Fruit fly (Drosophila melanogaster): ENCODE data around the gene CG13857.

The CG13857 gene

dm6 chr3R:22400246-22400645, 6.3 kb upstream of the CG13857 start (continued):
- TF ChIP-seq CG18619 (GFP tag; optimal IDR thresholded peaks at IDR 0.05) (no peak), fd3F (GFP tag; optimal IDR thresholded peaks at IDR 0.05) (peak; percentile 28), CG10462 (GFP tag; optimal IDR thresholded peaks at IDR 0.05) (no peak), usp (GFP tag; optimal IDR thresholded peaks at IDR 0.05) (no peak), Fer2 (tag; optimal IDR thresholded peaks at IDR 0.05) (no peak), Lim3 (GFP tag; IDR thresholded peaks at IDR 0.05) (no peak), wor (GFP tag; IDR thresholded peaks at IDR 0.05) (no peak), bsh (GFP tag; optimal IDR thresholded peaks at IDR 0.05) (peak; percentile 14 to 58), Chrac-16 (GFP tag; optimal IDR thresholded peaks at IDR 0.05) (no peak), sqz (GFP tag; optimal IDR thresholded peaks at IDR 0.05) (no peak), CG8089 (GFP tag; optimal IDR thresholded peaks at IDR 0.05) (no peak), dmrt99B (tag; optimal IDR thresholded peaks at IDR 0.05) (no peak), CG10366 (GFP tag; IDR thresholded peaks at IDR 0.05) (no peak), CG8290 (GFP tag; optimal IDR thresholded peaks at IDR 0.05) (no peak), CG8290 (tag; optimal IDR thresholded peaks at IDR 0.05) (no peak), wdn (GFP tag; IDR thresholded peaks at IDR 0.05) (no peak), bowl (GFP tag; IDR thresholded peaks at IDR 0.05) (no peak), Spps (tag; optimal IDR thresholded peaks at IDR 0.05) (no peak), CG13296 (GFP tag; optimal IDR thresholded peaks at IDR 0.05) (no peak), sc (optimal IDR thresholded peaks at IDR 0.05) (no peak), sc (GFP tag; optimal IDR thresholded peaks at IDR 0.05) (no peak), CG1792 (GFP tag; optimal IDR thresholded peaks at IDR 0.05) (no peak), CG9609 (GFP tag; optimal IDR thresholded peaks at IDR 0.05) (no peak), ap (GFP tag; IDR thresholded peaks at IDR 0.05) (no peak), CG6254 (GFP tag; optimal IDR thresholded peaks at IDR 0.05) (no peak), CG6683 (GFP tag; optimal IDR thresholded peaks at IDR 0.05) (no peak), CG1602 (GFP tag; optimal IDR thresholded peaks at IDR 0.05) (peak; percentile 8), CG11695 (GFP tag; IDR thresholded peaks at IDR 0.05) (peak; percentile 51; the same call in 1 of the 3 replicates), CkIIα-i1 (GFP tag; IDR thresholded peaks at IDR 0.05) (no peak), amos (GFP tag; IDR thresholded peaks at IDR 0.05; ENCODE audit: partially characterized antibody) (no peak), gce (GFP tag; IDR thresholded peaks at IDR 0.05) (0 out of 3 replicates have a peak, but pooled peaks have one; percentile 29), Scr (GFP tag; IDR thresholded peaks at IDR 0.05; ENCODE audit: partially characterized antibody) (no peak), az2 (GFP tag; optimal IDR thresholded peaks at IDR 0.05) (no peak), CG15073 (GFP tag; optimal IDR thresholded peaks at IDR 0.05) (no peak), CG6854 (GFP tag; optimal IDR thresholded peaks at IDR 0.05) (no peak), CG11085 (GFP tag; IDR thresholded peaks at IDR 0.05) (no peak), CG6791 (GFP tag; IDR thresholded peaks at IDR 0.05; ENCODE audit: partially characterized antibody) (no peak), Pdp1 (GFP tag; optimal IDR thresholded peaks at IDR 0.05) (no peak), mam (GFP tag; optimal IDR thresholded peaks at IDR 0.05) (no peak), exex (tag; optimal IDR thresholded peaks at IDR 0.05) (no peak), repo (GFP tag; optimal IDR thresholded peaks at IDR 0.05) (no peak), dpn (GFP tag; optimal IDR thresholded peaks at IDR 0.05) (peak in 1 of 2 experiments; percentile 3), Gsc (GFP tag; IDR thresholded peaks at IDR 0.05) (no peak), sr (GFP tag; IDR thresholded peaks at IDR 0.05) (no peak), Gug (GFP tag; IDR thresholded peaks at IDR 0.05) (peak; percentile 16; the same call in 1 of the 4 replicates), Fer1 (GFP tag; optimal IDR thresholded peaks at IDR 0.05) (no peak), Ptx1 (GFP tag; IDR thresholded peaks at IDR 0.05) (peak; percentile 58), pb (GFP tag; optimal IDR thresholded peaks at IDR 0.05) (no peak), sens (GFP tag) (peak; percentile 65), CG16863 (GFP tag; optimal IDR thresholded peaks at IDR 0.05) (no peak), pnt (GFP tag; optimal IDR thresholded peaks at IDR 0.05) (no peak), br (optimal IDR thresholded peaks at IDR 0.05) (no peak), Rfx (GFP tag; IDR thresholded peaks at IDR 0.05) (peak; percentile 80), CG3163 (GFP tag; optimal IDR thresholded peaks at IDR 0.05) (no peak)
